Worm (Caenorhabditis elegans) whole organism, mixed stage, embryonic: ENCODE results near the gene C49C3.15.

Source experiments
- ceh-83 ChIP-seq: fragments of 200-800 bp; sonication (Bioruptor generic); optimal IDR thresholded peaks from 2 replicates; lab custom pipeline; 2018; ENCODE audit warnings: mild to moderate bottlenecking, missing genetic modification characterization, missing compliant biosample characterization
- ces-1 ChIP-seq: fragments of 150-350 bp; optimal IDR thresholded peaks from 2 replicates; lab custom pipeline; 2014; ENCODE audit warnings: missing biosample characterization, missing genetic modification reagents, missing genetic modification characterization
- drap-1 ChIP-seq: fragments of 200-800 bp; sonication (Bioruptor generic); optimal IDR thresholded peaks from 3 replicates; lab custom pipeline; 2018; ENCODE audit warnings: mild to moderate bottlenecking, missing genetic modification characterization, missing compliant biosample characterization
- mep-1 ChIP-seq: fragments of 150-350 bp; optimal IDR thresholded peaks from 2 replicates; lab custom pipeline; 2017; ENCODE audit warnings: missing biosample characterization, missing genetic modification reagents, missing genetic modification characterization, inconsistent platforms
- mls-2 ChIP-seq: sonication (generic microtip); optimal IDR thresholded peaks from 2 replicates; lab custom pipeline; 2016; ENCODE audit warnings: mild to moderate bottlenecking, missing genetic modification characterization, moderate library complexity, missing compliant biosample characterization
- nhr-2 ChIP-seq: fragments of 150-350 bp; optimal IDR thresholded peaks from 2 replicates; lab custom pipeline; 2014; ENCODE audit warnings: missing biosample characterization, missing genetic modification characterization
- nhr-237 ChIP-seq: fragments of 150-350 bp; optimal IDR thresholded peaks from 2 replicates; lab custom pipeline; 2014; ENCODE audit warnings: missing biosample characterization, missing genetic modification characterization
- nhr-28 ChIP-seq: fragments of 150-350 bp; optimal IDR thresholded peaks from 2 replicates; lab custom pipeline; 2014; ENCODE audit warnings: missing biosample characterization, missing genetic modification characterization
- pha-4 ChIP-seq: fragments of 150-350 bp; optimal IDR thresholded peaks from 2 replicates; lab custom pipeline; 2018; ENCODE audit warnings: missing biosample characterization, missing genetic modification reagents, missing genetic modification characterization
- unc-120 ChIP-seq: sonication (generic microtip); optimal IDR thresholded peaks from 2 replicates; lab custom pipeline; 2017; ENCODE audit warnings: missing genetic modification characterization, missing compliant biosample characterization; ENCODE audit not compliant: poor library complexity, severe bottlenecking
- unc-62 ChIP-seq: fragments of 150-350 bp; optimal IDR thresholded peaks from 2 replicates; lab custom pipeline; 2014; ENCODE audit warnings: missing biosample characterization, missing genetic modification reagents, missing genetic modification characterization
- ztf-11 ChIP-seq: fragments of 150-350 bp; optimal IDR thresholded peaks from 2 replicates; lab custom pipeline; 2014; ENCODE audit warnings: missing biosample characterization, missing genetic modification characterization

- no peak for TF ChIP-seq ces-1 (GFP tag; lab: Kevin White, UChicago)
- TF ChIP-seq ceh-83, result no peak
- TF ChIP-seq drap-1 (GFP tag; lab: Kevin White, UChicago), result no peak
- no peak for TF ChIP-seq nhr-28 (tag; lab: Kevin White, UChicago)
- no peak for TF ChIP-seq mls-2 (tag; lab: Kevin White, UChicago)
- TF ChIP-seq nhr-2 (tag; lab: Kevin White, UChicago), result no peak
- TF ChIP-seq pha-4 (tag; lab: Kevin White, UChicago), result no peak
- no peak for TF ChIP-seq ztf-11 (tag; lab: Kevin White, UChicago)
- no peak for TF ChIP-seq mep-1
- TF ChIP-seq nhr-237 (tag; lab: Kevin White, UChicago), result no peak
- no peak for TF ChIP-seq unc-62 (GFP tag; lab: Kevin White, UChicago)
- no peak for TF ChIP-seq unc-120
Observed at ce11 chrIV:17308211-17308610, 25.8 kb upstream of the C49C3.15 start, which contains the start of gene T28F3.9.
